Fruit fly (Drosophila melanogaster) whole organism, pupa: ENCODE data around the gene dpr3.

ENCODE experiments used
- CG10348 ChIP-seq: fragments of 200-800 bp; sonication (Bioruptor generic); IDR thresholded peaks from 2 replicates; pipeline ENCODE4 v1.3.6; 2022; ENCODE audit warnings: missing biosample characterization, missing genetic modification characterization
- CG12605 ChIP-seq: fragments of 200-800 bp; sonication (Bioruptor generic); IDR thresholded peaks from 2 replicates; pipeline ENCODE4 v1.3.6; 2022; ENCODE audit warnings: missing biosample characterization, missing genetic modification characterization
- CG13204 ChIP-seq: fragments of 200-800 bp; sonication (Bioruptor generic); optimal IDR thresholded peaks from 2 replicates; lab custom pipeline; 2018; ENCODE audit warnings: missing biosample characterization, mild to moderate bottlenecking, missing genetic modification characterization, moderate library complexity
- CG14655 ChIP-seq: fragments of 200-800 bp; sonication (Bioruptor generic); optimal IDR thresholded peaks from 3 replicates; lab custom pipeline; 2017; ENCODE audit warnings: mild to moderate bottlenecking, missing biosample characterization, missing genetic modification reagents, missing genetic modification characterization
- CG15710 ChIP-seq: fragments of 200-800 bp; sonication (Bioruptor generic); optimal IDR thresholded peaks from 2 replicates; lab custom pipeline; 2018; ENCODE audit warnings: missing biosample characterization, mild to moderate bottlenecking, missing genetic modification characterization, moderate library complexity
- CG17806 ChIP-seq: fragments of 200-800 bp; sonication (Bioruptor generic); optimal IDR thresholded peaks from 2 replicates; lab custom pipeline; 2018; ENCODE audit warnings: missing biosample characterization, mild to moderate bottlenecking, missing genetic modification characterization, moderate library complexity
- CG32121 ChIP-seq: fragments of 200-800 bp; sonication (Bioruptor generic); IDR thresholded peaks from 2 replicates; pipeline ENCODE4 v1.3.6; 2022; ENCODE audit warnings: missing biosample characterization, missing genetic modification characterization
- CG34367 ChIP-seq: fragments of 200-800 bp; sonication (Bioruptor generic); optimal IDR thresholded peaks from 2 replicates; lab custom pipeline; 2018; ENCODE audit warnings: missing biosample characterization, mild to moderate bottlenecking, missing genetic modification characterization
- CG4496 ChIP-seq: fragments of 200-800 bp; sonication (Bioruptor generic); IDR thresholded peaks from 3 replicates; pipeline ENCODE4 v1.3.6; 2022; ENCODE audit warnings: missing biosample characterization, missing genetic modification characterization
- CG8159 ChIP-seq: fragments of 200-800 bp; sonication (Bioruptor generic); optimal IDR thresholded peaks from 3 replicates; lab custom pipeline; 2018; ENCODE audit warnings: missing biosample characterization, mild to moderate bottlenecking, missing genetic modification characterization, moderate library complexity
- CG8301 ChIP-seq: fragments of 200-800 bp; sonication (Bioruptor generic); optimal IDR thresholded peaks from 2 replicates; lab custom pipeline; 2018; ENCODE audit warnings: missing biosample characterization, mild to moderate bottlenecking, missing genetic modification characterization
- CG9948 ChIP-seq: fragments of 200-800 bp; sonication (Bioruptor generic); optimal IDR thresholded peaks from 2 replicates; lab custom pipeline; 2018; ENCODE audit warnings: missing biosample characterization, mild to moderate bottlenecking, missing genetic modification characterization, moderate library complexity
- D1 ChIP-seq: fragments of 200-800 bp; sonication (Bioruptor generic); optimal IDR thresholded peaks from 2 replicates; lab custom pipeline; 2018; ENCODE audit warnings: missing biosample characterization, mild to moderate bottlenecking, missing genetic modification characterization, moderate library complexity
- EcR ChIP-seq: fragments of 200-800 bp; sonication (Bioruptor generic); optimal IDR thresholded peaks from 3 replicates; lab custom pipeline; 2019; ENCODE audit warnings: missing biosample characterization, missing genetic modification characterization, mild to moderate bottlenecking, moderate library complexity, missing genetic modification reagents
- Ets98B ChIP-seq: fragments of 200-800 bp; sonication (Bioruptor generic); IDR thresholded peaks from 2 replicates; pipeline ENCODE4 v1.3.6; 2022; ENCODE audit warnings: missing biosample characterization, missing genetic modification characterization
- Pif1A ChIP-seq: fragments of 200-800 bp; sonication (Bioruptor generic); optimal IDR thresholded peaks from 3 replicates; lab custom pipeline; 2016; ENCODE audit warnings: missing biosample characterization, missing genetic modification characterization
- Pif1B ChIP-seq: fragments of 200-800 bp; sonication (Bioruptor generic); optimal IDR thresholded peaks from 3 replicates; lab custom pipeline; 2016; ENCODE audit warnings: missing biosample characterization, missing genetic modification characterization
- Snoo ChIP-seq: fragments of 200-800 bp; sonication (Bioruptor generic); optimal IDR thresholded peaks from 3 replicates; lab custom pipeline; 2017; ENCODE audit warnings: missing biosample characterization, mild to moderate bottlenecking, missing genetic modification characterization, inconsistent platforms
- fd96Ca ChIP-seq: fragments of 200-800 bp; sonication (Bioruptor generic); IDR thresholded peaks from 3 replicates; pipeline ENCODE4 v1.3.6; 2022; ENCODE audit warnings: missing biosample characterization, missing genetic modification characterization
- gl ChIP-seq: fragments of 200-800 bp; sonication (Bioruptor generic); optimal IDR thresholded peaks from 2 replicates; lab custom pipeline; 2018; ENCODE audit warnings: missing biosample characterization, mild to moderate bottlenecking, missing genetic modification characterization
- rn ChIP-seq: fragments of 200-800 bp; sonication (Bioruptor generic); IDR thresholded peaks from 2 replicates; pipeline ENCODE4 v1.3.6; 2022; ENCODE audit warnings: missing biosample characterization, missing genetic modification characterization

Gene dpr3

dm6 chr2L:2037165-2037550 is 72.5 kb downstream of the dpr3 start, which contains the start of gene lectin-22C:
TSS of gene lectin-22C (minus strand) at chr2L:2037265.
- TF ChIP-seq CG17806 (no peak), gl (tag; lab: Kevin White, UChicago) (no peak), CG8301 (tag; lab: Kevin White, UChicago) (no peak), fd96Ca (GFP tag; lab: Robert Waterston, UW) (no peak), CG12605 (GFP tag; lab: Robert Waterston, UW) (no peak), Snoo (tag; lab: Kevin White, UChicago) (no peak), Ets98B (GFP tag; lab: Robert Waterston, UW) (no peak), CG10348 (GFP tag; lab: Robert Waterston, UW) (no peak), CG4496 (GFP tag; lab: Robert Waterston, UW) (no peak), Pif1B (GFP tag; lab: Kevin White, UChicago) (no peak), CG34367 (tag; lab: Kevin White, UChicago) (no peak), Pif1A (no peak), rn (GFP tag; lab: Robert Waterston, UW) (no peak), CG15710 (tag; lab: Kevin White, UChicago) (no peak), CG32121 (no peak), CG9948 (tag; lab: Kevin White, UChicago) (no peak), CG13204 (GFP tag; lab: Kevin White, UChicago) (no peak), D1 (no peak), EcR (no peak), CG14655 (GFP tag; lab: Kevin White, UChicago) (no peak)
- TF ChIP-seq, all 21 proteins: peak for 0

dm6 chr2L:2035941-2036340 is 73.7 kb downstream of the dpr3 start, which contains the start of gene CG42296:
TSS of gene CG42296 (minus strand) at chr2L:2036041.
- TF ChIP-seq CG32121 (no peak), Ets98B (GFP tag; lab: Robert Waterston, UW) (no peak), Snoo (tag; lab: Kevin White, UChicago) (no peak), CG8301 (tag; lab: Kevin White, UChicago) (no peak), CG4496 (GFP tag; lab: Robert Waterston, UW) (no peak), CG34367 (tag; lab: Kevin White, UChicago) (no peak), CG9948 (tag; lab: Kevin White, UChicago) (no peak), Pif1A (no peak), EcR (no peak), D1 (no peak), rn (GFP tag; lab: Robert Waterston, UW) (no peak), CG12605 (GFP tag; lab: Robert Waterston, UW) (no peak), gl (tag; lab: Kevin White, UChicago) (no peak), CG17806 (no peak), fd96Ca (GFP tag; lab: Robert Waterston, UW) (no peak), CG15710 (tag; lab: Kevin White, UChicago) (no peak), CG13204 (GFP tag; lab: Kevin White, UChicago) (no peak), CG10348 (GFP tag; lab: Robert Waterston, UW) (no peak)
- TF ChIP-seq, all 21 proteins: peak for 0

dm6 chr2L:2032076-2032475 is 77.6 kb downstream of the dpr3 start:
- TF ChIP-seq gl (tag; lab: Kevin White, UChicago) (no peak), Pif1A (no peak), EcR (no peak), CG9948 (tag; lab: Kevin White, UChicago) (no peak), CG14655 (GFP tag; lab: Kevin White, UChicago) (no peak), D1 (no peak), rn (GFP tag; lab: Robert Waterston, UW) (no peak), fd96Ca (GFP tag; lab: Robert Waterston, UW) (no peak), CG4496 (GFP tag; lab: Robert Waterston, UW) (no peak), CG8301 (tag; lab: Kevin White, UChicago) (no peak), CG13204 (GFP tag; lab: Kevin White, UChicago) (no peak), CG32121 (no peak), CG34367 (tag; lab: Kevin White, UChicago) (no peak), CG12605 (GFP tag; lab: Robert Waterston, UW) (no peak), Pif1B (GFP tag; lab: Kevin White, UChicago) (no peak), CG8159 (tag; lab: Kevin White, UChicago) (no peak), CG10348 (GFP tag; lab: Robert Waterston, UW) (no peak), Ets98B (GFP tag; lab: Robert Waterston, UW) (no peak)

- TF ChIP-seq CG34367 (tag; lab: Kevin White, UChicago) = no peak
- TF ChIP-seq Snoo (tag; lab: Kevin White, UChicago) = no peak
- no peak for TF ChIP-seq CG15710 (tag; lab: Kevin White, UChicago)
- TF ChIP-seq fd96Ca (GFP tag; lab: Robert Waterston, UW) = no peak
- no peak for TF ChIP-seq CG32121
- no peak for TF ChIP-seq CG14655 (GFP tag; lab: Kevin White, UChicago)
- no peak for TF ChIP-seq CG4496 (GFP tag; lab: Robert Waterston, UW)
- no peak for TF ChIP-seq Pif1A
Measured at dm6 chr2L:2031522-2031921, 78.2 kb downstream of the dpr3 start.

- TF ChIP-seq Snoo (tag; lab: Kevin White, UChicago) (no peak), D1 (no peak)
Measured at dm6 chr2L:2022823-2023222, 86.9 kb downstream of the dpr3 start.

- TF ChIP-seq CG8301 (tag; lab: Kevin White, UChicago) = no peak
- no peak for TF ChIP-seq rn (GFP tag; lab: Robert Waterston, UW)
- TF ChIP-seq CG10348 (GFP tag; lab: Robert Waterston, UW) = no peak
- TF ChIP-seq Pif1B (GFP tag; lab: Kevin White, UChicago) = no peak
- no peak for TF ChIP-seq CG4496 (GFP tag; lab: Robert Waterston, UW)
Measured at dm6 chr2L:2015204-2015603, 94.5 kb downstream of the dpr3 start.
